Fruit fly (Drosophila melanogaster) whole organism, embryonic: ENCODE data around the gene wdb.
A peak's percentile ranks its signal among the peaks of the same experiment; 100 is the strongest.

Experiments used
- Atf3 ChIP-seq: fragments of 200-800 bp; sonication (Bioruptor generic); optimal IDR thresholded peaks from 3 replicates; lab custom pipeline; 2016; ENCODE audit warnings: missing biosample characterization, missing genetic modification characterization
- CG10147 ChIP-seq: fragments of 200-800 bp; sonication (Bioruptor generic); optimal IDR thresholded peaks from 2 replicates; lab custom pipeline; 2019; ENCODE audit warnings: missing biosample characterization, mild to moderate bottlenecking, missing genetic modification characterization, moderate library complexity
- CG1024 ChIP-seq: fragments of 200-800 bp; sonication (Bioruptor generic); IDR thresholded peaks from 2 replicates; pipeline ENCODE4 v1.3.6; 2022; ENCODE audit warnings: missing biosample characterization, missing genetic modification characterization
- CG10565 ChIP-seq: fragments of 200-800 bp; sonication (Bioruptor generic); optimal IDR thresholded peaks from 3 replicates; lab custom pipeline; 2016; ENCODE audit warnings: missing biosample characterization, mild to moderate bottlenecking, missing genetic modification characterization
- CG10654 ChIP-seq: fragments of 200-800 bp; sonication (Bioruptor generic); optimal IDR thresholded peaks from 2 replicates; lab custom pipeline; 2016; ENCODE audit warnings: missing biosample characterization, missing genetic modification characterization
- CG11723 ChIP-seq: fragments of 200-800 bp; sonication (Bioruptor generic); optimal IDR thresholded peaks from 2 replicates; lab custom pipeline; 2017; ENCODE audit warnings: missing biosample characterization, mild to moderate bottlenecking, missing genetic modification characterization
- CG12299 ChIP-seq: fragments of 200-800 bp; sonication (Bioruptor generic); optimal IDR thresholded peaks from 2 replicates; lab custom pipeline; 2018; ENCODE audit warnings: missing biosample characterization, mild to moderate bottlenecking, missing genetic modification characterization
- CG12391 ChIP-seq: fragments of 200-800 bp; sonication (Bioruptor generic); optimal IDR thresholded peaks from 3 replicates; lab custom pipeline; 2018; ENCODE audit warnings: missing biosample characterization, mild to moderate bottlenecking, missing genetic modification characterization, moderate library complexity
- CG15601 ChIP-seq: fragments of 200-800 bp; sonication (Bioruptor generic); optimal IDR thresholded peaks from 3 replicates; lab custom pipeline; 2019; ENCODE audit warnings: missing biosample characterization, mild to moderate bottlenecking, missing genetic modification characterization, moderate library complexity
- CG15696 ChIP-seq: fragments of 200-800 bp; sonication (Bioruptor generic); optimal IDR thresholded peaks from 2 replicates; lab custom pipeline; 2019; ENCODE audit warnings: missing biosample characterization, mild to moderate bottlenecking, missing genetic modification characterization, moderate library complexity
- CG1602 ChIP-seq: fragments of 200-800 bp; sonication (Bioruptor generic); optimal IDR thresholded peaks from 3 replicates; lab custom pipeline; 2016; ENCODE audit warnings: missing biosample characterization, missing genetic modification characterization
- CG16813 ChIP-seq: fragments of 200-800 bp; sonication (Bioruptor generic); IDR thresholded peaks from 3 replicates; pipeline ENCODE4 v1.3.6; 2022; ENCODE audit warnings: missing biosample characterization, missing genetic modification characterization; ENCODE audit not compliant: partially characterized antibody
- CG16863 ChIP-seq: fragments of 200-800 bp; sonication (Bioruptor generic); optimal IDR thresholded peaks from 3 replicates; lab custom pipeline; 2016; ENCODE audit warnings: missing biosample characterization, missing genetic modification characterization
- CG17612 ChIP-seq: fragments of 200-800 bp; sonication (Bioruptor generic); IDR thresholded peaks from 2 replicates; pipeline ENCODE4 v1.3.6; 2022; ENCODE audit warnings: missing biosample characterization, missing genetic modification characterization
- CG17802 ChIP-seq: fragments of 200-800 bp; sonication (Bioruptor generic); optimal IDR thresholded peaks from 2 replicates; lab custom pipeline; 2018; ENCODE audit warnings: missing biosample characterization, mild to moderate bottlenecking, missing genetic modification characterization, moderate library complexity
- CG2116 ChIP-seq: fragments of 200-800 bp; sonication (Bioruptor generic); optimal IDR thresholded peaks from 3 replicates; lab custom pipeline; 2018; ENCODE audit warnings: missing biosample characterization, mild to moderate bottlenecking, missing genetic modification characterization
- CG30020 ChIP-seq: fragments of 200-800 bp; optimal IDR thresholded peaks from 2 replicates; lab custom pipeline; 2019; ENCODE audit warnings: missing biosample characterization, mild to moderate bottlenecking, missing genetic modification characterization, moderate library complexity
- CG31441 ChIP-seq: fragments of 200-800 bp; sonication (Bioruptor generic); IDR thresholded peaks from 2 replicates; pipeline ENCODE4 v1.3.6; 2022; ENCODE audit warnings: missing biosample characterization, missing genetic modification characterization
- CG3163 ChIP-seq: fragments of 200-800 bp; sonication (Bioruptor generic); optimal IDR thresholded peaks from 3 replicates; lab custom pipeline; 2016; ENCODE audit warnings: missing biosample characterization, missing genetic modification characterization
- CG32532 ChIP-seq: fragments of 200-800 bp; sonication (Bioruptor generic); IDR thresholded peaks from 2 replicates; pipeline ENCODE4 v1.3.6; 2022; ENCODE audit warnings: missing biosample characterization, missing genetic modification characterization
- CG33213 ChIP-seq: fragments of 200-800 bp; sonication (Bioruptor generic); optimal IDR thresholded peaks from 3 replicates; lab custom pipeline; 2016; ENCODE audit warnings: missing biosample characterization, missing genetic modification characterization
- CG33557 ChIP-seq: fragments of 200-800 bp; sonication (Bioruptor generic); optimal IDR thresholded peaks from 2 replicates; lab custom pipeline; 2019; ENCODE audit warnings: missing biosample characterization, mild to moderate bottlenecking, missing genetic modification characterization, moderate library complexity
- CG34224 ChIP-seq: fragments of 200-800 bp; sonication (Bioruptor generic); IDR thresholded peaks from 3 replicates; pipeline ENCODE4 v1.3.6; 2022; ENCODE audit warnings: missing biosample characterization, missing genetic modification characterization; ENCODE audit not compliant: partially characterized antibody
- CG3847 ChIP-seq: fragments of 200-800 bp; sonication (Bioruptor generic); IDR thresholded peaks from 2 replicates; pipeline ENCODE4 v1.3.6; 2022; ENCODE audit warnings: missing biosample characterization, missing genetic modification characterization
- CG4617 ChIP-seq: fragments of 200-800 bp; sonication (Bioruptor generic); optimal IDR thresholded peaks from 3 replicates; lab custom pipeline; 2016; ENCODE audit warnings: missing biosample characterization, missing genetic modification characterization, borderline replicate concordance
- CG8388 ChIP-seq: fragments of 200-800 bp; sonication (Bioruptor generic); optimal IDR thresholded peaks from 2 replicates; lab custom pipeline; 2019; ENCODE audit warnings: missing biosample characterization, mild to moderate bottlenecking, missing genetic modification characterization, moderate library complexity
- CG9797 ChIP-seq: fragments of 200-800 bp; sonication (Bioruptor generic); optimal IDR thresholded peaks from 3 replicates; lab custom pipeline; 2018; ENCODE audit warnings: missing biosample characterization, mild to moderate bottlenecking, missing genetic modification characterization
- CrebB ChIP-seq: fragments of 200-800 bp; sonication (Bioruptor generic); optimal IDR thresholded peaks from 3 replicates; lab custom pipeline; 2018; ENCODE audit warnings: missing biosample characterization, mild to moderate bottlenecking, missing genetic modification characterization
- Dip2 ChIP-seq: fragments of 200-800 bp; sonication (Bioruptor generic); IDR thresholded peaks from 2 replicates; pipeline ENCODE4 v1.3.6; 2022; ENCODE audit warnings: missing biosample characterization, missing genetic modification characterization
- ERR ChIP-seq: fragments of 200-800 bp; sonication (Bioruptor generic); optimal IDR thresholded peaks from 2 replicates; lab custom pipeline; 2016; ENCODE audit warnings: missing biosample characterization, missing genetic modification characterization
- Hr51 ChIP-seq, 2 experiments: fragments of 200-800 bp; sonication (Bioruptor generic); optimal IDR thresholded peaks; 2 replicates in 1 of 2; 3 replicates in 1 of 2; lab custom pipeline; 2016 to 2018; ENCODE audit warnings: missing biosample characterization in 2 of 2, missing genetic modification characterization in 2 of 2, mild to moderate bottlenecking in 1 of 2, moderate library complexity in 1 of 2
- Med ChIP-seq: fragments of 200-800 bp; sonication (Bioruptor generic); peaks from one replicate; lab custom pipeline; 2016; ENCODE audit warnings: missing biosample characterization, missing genetic modification characterization, mild to moderate bottlenecking, inconsistent platforms, moderate library complexity
- Oli ChIP-seq: fragments of 200-800 bp; sonication (Bioruptor generic); optimal IDR thresholded peaks from 2 replicates; lab custom pipeline; 2018; ENCODE audit warnings: missing biosample characterization, mild to moderate bottlenecking, missing genetic modification characterization, moderate library complexity
- Xbp1 ChIP-seq: fragments of 200-800 bp; sonication (Bioruptor generic); optimal IDR thresholded peaks from 3 replicates; lab custom pipeline; 2016; ENCODE audit warnings: missing biosample characterization, mild to moderate bottlenecking, missing genetic modification characterization
- bcd ChIP-seq: fragments of 200-800 bp; sonication (Bioruptor generic); optimal IDR thresholded peaks from 2 replicates; lab custom pipeline; 2017; ENCODE audit warnings: missing biosample characterization, mild to moderate bottlenecking, missing genetic modification characterization
- bsh ChIP-seq, 2 experiments: fragments of 200-800 bp; sonication (Bioruptor generic); optimal IDR thresholded peaks; 2 replicates each; lab custom pipeline; 2017 to 2018; ENCODE audit warnings: mild to moderate bottlenecking in 2 of 2, missing biosample characterization in 2 of 2, missing genetic modification characterization in 2 of 2, moderate library complexity in 1 of 2
- cad ChIP-seq: fragments of >200 bp; optimal IDR thresholded peaks from 2 replicates; lab custom pipeline; 2017; ENCODE audit warnings: missing biosample characterization, missing genetic modification characterization
- dimm ChIP-seq: fragments of 200-800 bp; sonication (Bioruptor generic); IDR thresholded peaks from 2 replicates; pipeline ENCODE4 v1.3.6; 2022; ENCODE audit warnings: missing biosample characterization, missing genetic modification characterization
- fd102C ChIP-seq: fragments of 200-800 bp; sonication (Bioruptor generic); optimal IDR thresholded peaks from 2 replicates; lab custom pipeline; 2018; ENCODE audit warnings: missing biosample characterization, mild to moderate bottlenecking, missing genetic modification characterization, moderate library complexity
- gfzf ChIP-seq: fragments of 200-800 bp; sonication (Bioruptor generic); optimal IDR thresholded peaks from 2 replicates; lab custom pipeline; 2016; ENCODE audit warnings: missing biosample characterization, mild to moderate bottlenecking, missing genetic modification characterization, moderate library complexity
- grau ChIP-seq: fragments of 200-800 bp; optimal IDR thresholded peaks from 3 replicates; lab custom pipeline; 2019; ENCODE audit warnings: missing biosample characterization, mild to moderate bottlenecking, missing genetic modification characterization, moderate library complexity
- hkb ChIP-seq, 2 experiments: fragments of 200-800 bp in 1 of 2; fragments of >200 bp in 1 of 2; sonication (Bioruptor generic) in 1 of 2; IDR thresholded peaks in 1 of 2; optimal IDR thresholded peaks in 1 of 2; 2 replicates each; pipeline versions ENCODE4 v1.3.6 to Lab custom; 2017 to 2022; ENCODE audit warnings: missing biosample characterization in 1 of 2, missing genetic modification characterization in 1 of 2
- kay ChIP-seq: fragments of 200-800 bp; sonication (Bioruptor generic); optimal IDR thresholded peaks from 2 replicates; lab custom pipeline; 2016; ENCODE audit warnings: missing biosample characterization, missing genetic modification characterization
- lilli ChIP-seq: fragments of 200-800 bp; sonication (Bioruptor generic); optimal IDR thresholded peaks from 3 replicates; lab custom pipeline; 2016; ENCODE audit warnings: missing biosample characterization, missing genetic modification characterization
- luna ChIP-seq: fragments of 200-800 bp; sonication (Bioruptor generic); optimal IDR thresholded peaks from 2 replicates; lab custom pipeline; 2016; ENCODE audit warnings: missing biosample characterization, missing genetic modification characterization
- psq ChIP-seq: fragments of 200-800 bp; sonication (Bioruptor generic); optimal IDR thresholded peaks from 2 replicates; lab custom pipeline; 2017; ENCODE audit warnings: missing biosample characterization, missing genetic modification characterization
- salm ChIP-seq: fragments of 200-800 bp; sonication (Bioruptor generic); optimal IDR thresholded peaks from 2 replicates; lab custom pipeline; 2018; ENCODE audit warnings: missing biosample characterization, mild to moderate bottlenecking, missing genetic modification characterization
- sim ChIP-seq: fragments of 200-800 bp; sonication (Bioruptor generic); IDR thresholded peaks from 2 replicates; pipeline ENCODE4 v1.3.6; 2022; ENCODE audit warnings: missing biosample characterization, missing genetic modification characterization
- slp2 ChIP-seq: fragments of 200-800 bp; sonication (Bioruptor generic); optimal IDR thresholded peaks from 2 replicates; lab custom pipeline; 2016; ENCODE audit warnings: missing biosample characterization, missing genetic modification characterization
- sr ChIP-seq: fragments of 200-800 bp; sonication (Bioruptor generic); IDR thresholded peaks from 3 replicates; pipeline ENCODE4 v1.3.6; 2022; ENCODE audit warnings: missing biosample characterization, missing genetic modification characterization

wdb gene

DNA sequence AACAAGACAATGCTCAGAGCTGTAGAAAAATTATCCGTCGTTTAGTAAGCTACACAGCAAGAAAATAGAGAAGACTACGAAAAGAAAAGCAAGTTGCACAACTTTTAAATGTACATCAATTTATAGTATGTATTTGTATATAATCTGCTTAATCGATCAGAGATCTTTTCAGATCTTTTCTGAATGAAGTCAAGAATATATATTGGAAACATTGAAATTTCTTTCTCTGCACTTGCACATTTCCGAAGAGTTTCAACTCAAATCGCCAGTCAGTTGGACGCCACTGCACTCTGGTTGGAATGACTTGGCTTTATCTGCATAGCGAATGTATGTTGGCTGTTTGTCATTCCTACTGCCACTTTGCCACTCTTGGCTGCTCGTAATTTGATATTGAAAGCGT lies 28.1 kb downstream of the wdb start (continued):
- TF ChIP-seq Oli, result peak; percentile 50
- no peak for TF ChIP-seq CG30020 (tag; lab: Kevin White, UChicago)
- no peak for TF ChIP-seq CG11723 (GFP tag; lab: Kevin White, UChicago)
- TF ChIP-seq CG16813 (GFP tag; lab: Robert Waterston, UW), result no peak
- TF ChIP-seq slp2, result no peak
- TF ChIP-seq CG15696 (tag; lab: Kevin White, UChicago), result no peak
- no peak for TF ChIP-seq CG33213
- TF ChIP-seq CG33557, result no peak
- 0 out of 2 replicates have a peak, but pooled peaks have one; percentile 26 for TF ChIP-seq CG1024 (GFP tag; lab: Robert Waterston, UW)
- TF ChIP-seq grau, result peak; percentile 50
- TF ChIP-seq CG10147 (GFP tag; lab: Kevin White, UChicago), result no peak
- peak; percentile 84 for TF ChIP-seq Med (GFP tag; lab: Kevin White, UChicago)
- no peak for TF ChIP-seq fd102C (GFP tag; lab: Kevin White, UChicago)
- TF ChIP-seq CG12299 (tag; lab: Kevin White, UChicago), result no peak
- TF ChIP-seq Hr51 (GFP tag; optimal IDR thresholded peaks at IDR 0.05; lab: Kevin White, UChicago), result peak in 1 of 2 experiments; percentile 77
- no peak for TF ChIP-seq hkb (optimal IDR thresholded peaks at IDR 0.05; lab: Kevin White, UChicago)
- peak; percentile 76 for TF ChIP-seq hkb (GFP tag; IDR thresholded peaks at IDR 0.05; lab: Robert Waterston, UW)
- TF ChIP-seq CG12391 (tag; lab: Kevin White, UChicago), result peak; percentile 64
- TF ChIP-seq kay, result no peak
- peak; percentile 42 for TF ChIP-seq CG8388 (GFP tag; lab: Kevin White, UChicago)
- no peak for TF ChIP-seq CrebB (tag; lab: Kevin White, UChicago)
- TF ChIP-seq gfzf (GFP tag; lab: Kevin White, UChicago), result no peak
- peak; percentile 20 for TF ChIP-seq CG10654 (GFP tag; lab: Kevin White, UChicago)
- TF ChIP-seq CG34224 (GFP tag; lab: Robert Waterston, UW), result no peak
- no peak for TF ChIP-seq ERR (GFP tag; lab: Kevin White, UChicago)
- peak; percentile 17 for TF ChIP-seq CG15601 (tag; lab: Kevin White, UChicago)
- TF ChIP-seq sim (GFP tag; lab: Robert Waterston, UW), result 0 out of 2 replicates have a peak, but pooled peaks have one; percentile 21
- TF ChIP-seq CG16863 (GFP tag; lab: Kevin White, UChicago), result no peak
- TF ChIP-seq bcd (GFP tag; lab: Kevin White, UChicago), result peak; percentile 15
- TF ChIP-seq CG9797, result no peak
- TF ChIP-seq lilli (GFP tag; lab: Kevin White, UChicago), result peak; percentile 29
- TF ChIP-seq salm (tag; lab: Kevin White, UChicago), result peak; percentile 46
- no peak for TF ChIP-seq psq (GFP tag; lab: Kevin White, UChicago)
- no peak; the same call in 1 of the 2 replicates for TF ChIP-seq CG31441 (GFP tag; lab: Robert Waterston, UW)
- no peak for TF ChIP-seq Atf3 (GFP tag; lab: Kevin White, UChicago)
- no peak for TF ChIP-seq cad (GFP tag; lab: Kevin White, UChicago)
- TF ChIP-seq Xbp1 (GFP tag; lab: Kevin White, UChicago), result peak; percentile 59
- TF ChIP-seq CG3847 (GFP tag; lab: Robert Waterston, UW), result 0 out of 2 replicates have a peak, but pooled peaks have one; percentile 27
- TF ChIP-seq luna, result no peak
- TF ChIP-seq CG2116 (GFP tag; lab: Kevin White, UChicago), result no peak
- no peak for TF ChIP-seq CG10565
- TF ChIP-seq dimm (GFP tag; lab: Robert Waterston, UW), result no peak
- no peak for TF ChIP-seq CG3163 (GFP tag; lab: Kevin White, UChicago)
- TF ChIP-seq CG1602 (GFP tag; lab: Kevin White, UChicago), result peak; percentile 34
- no peak for TF ChIP-seq CG4617 (GFP tag; lab: Kevin White, UChicago)
- TF ChIP-seq Dip2, result no peak
- TF ChIP-seq sr (GFP tag; lab: Robert Waterston, UW), result no peak
- no peak for TF ChIP-seq CG17612 (GFP tag; lab: Robert Waterston, UW)
- peak; percentile 15 to 57 for TF ChIP-seq bsh (GFP tag; optimal IDR thresholded peaks at IDR 0.05; lab: Kevin White, UChicago)
- no peak for TF ChIP-seq CG17802
- TF ChIP-seq CG32532 (GFP tag; lab: Robert Waterston, UW), result no peak
